Fruit fly (Drosophila melanogaster): ENCODE data around the gene CG31922.

The CG31922 gene

dm6 chr2L:1136993-1137392 is 33.0 kb upstream of the CG31922 start:
- no peak for TF ChIP-seq CG17801 (GFP tag; optimal IDR thresholded peaks at IDR 0.05; ENCODE audit: partially characterized antibody)

- no peak for TF ChIP-seq CG17801 (GFP tag; optimal IDR thresholded peaks at IDR 0.05; ENCODE audit: partially characterized antibody)
Measured at dm6 chr2L:1142730-1143281, 27.2 kb upstream of the CG31922 start, which contains the start of gene MFS3. TSS of gene MFS3 (plus strand) at chr2L:1143201.

- TF ChIP-seq CG17801 (GFP tag; optimal IDR thresholded peaks at IDR 0.05; ENCODE audit: partially characterized antibody), result no peak
Measured at dm6 chr2L:1143286-1143685, 26.7 kb upstream of the CG31922 start.

- no peak for TF ChIP-seq CG17801 (GFP tag; optimal IDR thresholded peaks at IDR 0.05; ENCODE audit: partially characterized antibody)
Measured at dm6 chr2L:1144371-1145360, 25.3 kb upstream of the CG31922 start.

dm6 chr2L:1147656-1148055 is 22.3 kb upstream of the CG31922 start:
- no peak for TF ChIP-seq CG17801 (GFP tag; optimal IDR thresholded peaks at IDR 0.05; ENCODE audit: partially characterized antibody)

dm6 chr2L:1150554-1150953 is 19.4 kb upstream of the CG31922 start, which contains the start of the genes Tfb4 and Vps29:
TSS of gene Tfb4 (minus strand) at chr2L:1150677.
TSS of gene Vps29 (plus strand) at chr2L:1150766.
- TF ChIP-seq CG17801 (GFP tag; optimal IDR thresholded peaks at IDR 0.05; ENCODE audit: partially characterized antibody), result peak; percentile 62

dm6 chr2L:1152693-1153092 is 17.3 kb upstream of the CG31922 start:
- no peak for TF ChIP-seq CG17801 (GFP tag; optimal IDR thresholded peaks at IDR 0.05; ENCODE audit: partially characterized antibody)

dm6 chr2L:1156592-1157249 is 13.3 kb upstream of the CG31922 start:
- TF ChIP-seq CG17801 (GFP tag; optimal IDR thresholded peaks at IDR 0.05; ENCODE audit: partially characterized antibody), result no peak

- TF ChIP-seq CG17801 (GFP tag; optimal IDR thresholded peaks at IDR 0.05; ENCODE audit: partially characterized antibody), result no peak
Measured at dm6 chr2L:1157357-1157678, 12.7 kb upstream of the CG31922 start.

- no peak for TF ChIP-seq CG17801 (GFP tag; optimal IDR thresholded peaks at IDR 0.05; ENCODE audit: partially characterized antibody)
Measured at dm6 chr2L:1157679-1158518, 12.1 kb upstream of the CG31922 start, which contains the start of gene capt. TSS of gene capt (minus strand) at chr2L:1158262.

- TF ChIP-seq CG17801 (GFP tag; optimal IDR thresholded peaks at IDR 0.05; ENCODE audit: partially characterized antibody), result no peak
Measured at dm6 chr2L:1158519-1159319, 11.3 kb upstream of the CG31922 start, which contains the start of gene Tango14. TSS of gene Tango14 (plus strand) at chr2L:1158661.

dm6 chr2L:1163538-1164143 is 6.3 kb upstream of the CG31922 start, which contains the start of gene CG5080:
TSS of gene CG5080 (minus strand) at chr2L:1163886.
- no peak for TF ChIP-seq CG17801 (GFP tag; optimal IDR thresholded peaks at IDR 0.05; ENCODE audit: partially characterized antibody)

dm6 chr2L:1164294-1164693 is 5.7 kb upstream of the CG31922 start, which contains the start of gene IntS14:
TSS of gene IntS14 (plus strand) at chr2L:1164443.
- peak; percentile 2 for TF ChIP-seq CG17801 (GFP tag; optimal IDR thresholded peaks at IDR 0.05; ENCODE audit: partially characterized antibody)

Measured in ovary, adult (tissue).